Fruit fly (Drosophila melanogaster): ENCODE results near the gene Klp31E.

Klp31E gene

dm6 chr2L:10386208-10386805 lies 27.5 kb upstream of the Klp31E start, which contains the start of the genes Cdk1 and mRpS7 (continued):
- TF ChIP-seq row (GFP tag; IDR thresholded peaks at IDR 0.05) (peak; percentile 81), E2f1 (GFP tag; IDR thresholded peaks at IDR 0.05) (peak; percentile 56), Neu2 (GFP tag; optimal IDR thresholded peaks at IDR 0.05; ENCODE audit: borderline replicate concordance) (no peak), zfh1 (GFP tag; IDR thresholded peaks at IDR 0.05) (peak; percentile 73), CG7987 (GFP tag; optimal IDR thresholded peaks at IDR 0.05) (no peak), CG17829 (tag; optimal IDR thresholded peaks at IDR 0.05) (peak; percentile 70), CG2199 (GFP tag; IDR thresholded peaks at IDR 0.05) (no peak), crp (GFP tag; optimal IDR thresholded peaks at IDR 0.05) (peak in 1 of 2 experiments; percentile 35), cg (GFP tag; optimal IDR thresholded peaks at IDR 0.05) (no peak), slou (GFP tag; optimal IDR thresholded peaks at IDR 0.05) (peak; percentile 45), CG42726 (GFP tag; IDR thresholded peaks at IDR 0.05; ENCODE audit: partially characterized antibody) (no peak), Hsf (GFP tag; optimal IDR thresholded peaks at IDR 0.05) (peak; percentile 79), tio (GFP tag; optimal IDR thresholded peaks at IDR 0.05) (peak; percentile 74), CG8388 (GFP tag; optimal IDR thresholded peaks at IDR 0.05) (peak; percentile 79), hkb (optimal IDR thresholded peaks at IDR 0.05) (no peak), hkb (GFP tag; IDR thresholded peaks at IDR 0.05) (peak; percentile 82), chif (GFP tag; optimal IDR thresholded peaks at IDR 0.05) (peak; percentile 17 to 53), CG18011 (GFP tag; optimal IDR thresholded peaks at IDR 0.05) (peak; percentile 9), fu2 (GFP tag; optimal IDR thresholded peaks at IDR 0.05) (peak; percentile 29), HLH54F (GFP tag; optimal IDR thresholded peaks at IDR 0.05) (peak; percentile 64), Bteb2 (GFP tag; optimal IDR thresholded peaks at IDR 0.05) (peak; percentile 69), CG14050 (GFP tag; IDR thresholded peaks at IDR 0.05) (peak; percentile 41; the same call in 1 of the 3 replicates), Max (GFP tag; optimal IDR thresholded peaks at IDR 0.05) (peak; percentile 79), tin (GFP tag; optimal IDR thresholded peaks at IDR 0.05) (peak; percentile 66), CG6272 (GFP tag; IDR thresholded peaks at IDR 0.05) (0 out of 2 replicates have a peak, but pooled peaks have one; percentile 7), her (GFP tag; optimal IDR thresholded peaks at IDR 0.05) (no peak), D (optimal IDR thresholded peaks at IDR 0.05) (no peak), D (GFP tag; optimal IDR thresholded peaks at IDR 0.05) (peak; percentile 64), disco-r (GFP tag; optimal IDR thresholded peaks at IDR 0.05) (peak; percentile 18), CG17361 (GFP tag; IDR thresholded peaks at IDR 0.05) (peak; percentile 92), mirr (GFP tag; optimal IDR thresholded peaks at IDR 0.05) (no peak), CG4854 (GFP tag; optimal IDR thresholded peaks at IDR 0.05) (peak; percentile 40), YL-1 (GFP tag; optimal IDR thresholded peaks at IDR 0.05) (peak; percentile 26), C15 (GFP tag; IDR thresholded peaks at IDR 0.05) (no peak), sob (GFP tag; IDR thresholded peaks at IDR 0.05) (peak; percentile 54; the same call in 1 of the 2 replicates), CG1233 (GFP tag; optimal IDR thresholded peaks at IDR 0.05) (peak; percentile 66), wor (GFP tag; IDR thresholded peaks at IDR 0.05) (peak; percentile 56; the same call in 1 of the 2 replicates), ind (GFP tag; optimal IDR thresholded peaks at IDR 0.05) (peak; percentile 77), Dip2 (GFP tag; IDR thresholded peaks at IDR 0.05) (no peak), CG1832 (GFP tag; optimal IDR thresholded peaks at IDR 0.05) (no peak), Gug (GFP tag; IDR thresholded peaks at IDR 0.05) (no peak), CG34376 (GFP tag; optimal IDR thresholded peaks at IDR 0.05) (no peak), CG2889 (GFP tag; IDR thresholded peaks at IDR 0.05) (peak; percentile 13; the same call in 1 of the 3 replicates), sd (tag; optimal IDR thresholded peaks at IDR 0.05) (peak; percentile 59), D19B (GFP tag; optimal IDR thresholded peaks at IDR 0.05) (peak; percentile 59), Atf-2 (GFP tag; optimal IDR thresholded peaks at IDR 0.05) (peak; percentile 38), sens (GFP tag) (peak; percentile 94), ro (GFP tag; IDR thresholded peaks at IDR 0.05) (no peak), dm (GFP tag; optimal IDR thresholded peaks at IDR 0.05) (peak; percentile 43), CG13624 (GFP tag; optimal IDR thresholded peaks at IDR 0.05) (peak; percentile 63), CG10209 (GFP tag; optimal IDR thresholded peaks at IDR 0.05) (peak; percentile 68)

All from whole organism, embryonic.